Fruit fly (Drosophila melanogaster): ENCODE measurements around the gene CG5399.

DNA sequence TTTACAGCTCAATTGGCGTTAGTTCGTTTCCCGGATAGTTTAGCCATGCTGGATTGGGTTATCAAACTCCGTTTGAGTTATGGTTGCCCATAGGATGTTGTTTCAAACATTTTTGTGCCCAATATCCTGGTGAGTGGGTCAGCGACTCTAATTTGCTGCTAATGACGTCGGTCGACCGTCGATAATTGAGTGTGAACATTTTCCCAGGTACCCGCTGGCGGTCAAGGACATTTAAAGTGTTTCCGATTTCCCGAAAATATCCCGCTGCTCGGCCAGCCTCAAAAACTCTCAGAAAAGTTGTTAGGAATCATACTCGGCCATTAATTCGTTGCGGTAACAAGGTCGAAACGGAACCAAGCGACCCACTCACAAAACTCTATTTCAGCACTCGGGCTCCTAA is 40.2 kb upstream of the CG5399 start:
- TF ChIP-seq fd96Ca (GFP tag; IDR thresholded peaks at IDR 0.05) (no peak), CG34367 (tag; optimal IDR thresholded peaks at IDR 0.05) (no peak), CG14655 (GFP tag; optimal IDR thresholded peaks at IDR 0.05) (no peak), Pif1A (GFP tag; optimal IDR thresholded peaks at IDR 0.05) (no peak), Snoo (tag; optimal IDR thresholded peaks at IDR 0.05) (no peak), CG8301 (tag; optimal IDR thresholded peaks at IDR 0.05) (no peak), gl (tag; optimal IDR thresholded peaks at IDR 0.05) (no peak), rn (GFP tag; IDR thresholded peaks at IDR 0.05) (no peak), D1 (tag; optimal IDR thresholded peaks at IDR 0.05) (no peak), Ets98B (GFP tag; IDR thresholded peaks at IDR 0.05) (no peak), EcR (GFP tag; optimal IDR thresholded peaks at IDR 0.05) (no peak), CG9948 (tag; optimal IDR thresholded peaks at IDR 0.05) (no peak), CG15710 (tag; optimal IDR thresholded peaks at IDR 0.05) (no peak)

All from whole organism, pupa.